Fruit fly (Drosophila melanogaster) whole organism, pupa: ENCODE results near the gene yps.

Source experiments
- CG10348 ChIP-seq: fragments of 200-800 bp; sonication (Bioruptor generic); IDR thresholded peaks from 2 replicates; pipeline ENCODE4 v1.3.6; 2022; ENCODE audit warnings: missing biosample characterization, missing genetic modification characterization
- CG12605 ChIP-seq: fragments of 200-800 bp; sonication (Bioruptor generic); IDR thresholded peaks from 2 replicates; pipeline ENCODE4 v1.3.6; 2022; ENCODE audit warnings: missing biosample characterization, missing genetic modification characterization
- CG13204 ChIP-seq: fragments of 200-800 bp; sonication (Bioruptor generic); optimal IDR thresholded peaks from 2 replicates; lab custom pipeline; 2018; ENCODE audit warnings: missing biosample characterization, mild to moderate bottlenecking, missing genetic modification characterization, moderate library complexity
- CG14655 ChIP-seq: fragments of 200-800 bp; sonication (Bioruptor generic); optimal IDR thresholded peaks from 3 replicates; lab custom pipeline; 2017; ENCODE audit warnings: mild to moderate bottlenecking, missing biosample characterization, missing genetic modification reagents, missing genetic modification characterization
- CG15710 ChIP-seq: fragments of 200-800 bp; sonication (Bioruptor generic); optimal IDR thresholded peaks from 2 replicates; lab custom pipeline; 2018; ENCODE audit warnings: missing biosample characterization, mild to moderate bottlenecking, missing genetic modification characterization, moderate library complexity
- CG17806 ChIP-seq: fragments of 200-800 bp; sonication (Bioruptor generic); optimal IDR thresholded peaks from 2 replicates; lab custom pipeline; 2018; ENCODE audit warnings: missing biosample characterization, mild to moderate bottlenecking, missing genetic modification characterization, moderate library complexity
- CG32121 ChIP-seq: fragments of 200-800 bp; sonication (Bioruptor generic); IDR thresholded peaks from 2 replicates; pipeline ENCODE4 v1.3.6; 2022; ENCODE audit warnings: missing biosample characterization, missing genetic modification characterization
- CG34367 ChIP-seq: fragments of 200-800 bp; sonication (Bioruptor generic); optimal IDR thresholded peaks from 2 replicates; lab custom pipeline; 2018; ENCODE audit warnings: missing biosample characterization, mild to moderate bottlenecking, missing genetic modification characterization
- CG4496 ChIP-seq: fragments of 200-800 bp; sonication (Bioruptor generic); IDR thresholded peaks from 3 replicates; pipeline ENCODE4 v1.3.6; 2022; ENCODE audit warnings: missing biosample characterization, missing genetic modification characterization
- CG8159 ChIP-seq: fragments of 200-800 bp; sonication (Bioruptor generic); optimal IDR thresholded peaks from 3 replicates; lab custom pipeline; 2018; ENCODE audit warnings: missing biosample characterization, mild to moderate bottlenecking, missing genetic modification characterization, moderate library complexity
- CG8301 ChIP-seq: fragments of 200-800 bp; sonication (Bioruptor generic); optimal IDR thresholded peaks from 2 replicates; lab custom pipeline; 2018; ENCODE audit warnings: missing biosample characterization, mild to moderate bottlenecking, missing genetic modification characterization
- CG9948 ChIP-seq: fragments of 200-800 bp; sonication (Bioruptor generic); optimal IDR thresholded peaks from 2 replicates; lab custom pipeline; 2018; ENCODE audit warnings: missing biosample characterization, mild to moderate bottlenecking, missing genetic modification characterization, moderate library complexity
- D1 ChIP-seq: fragments of 200-800 bp; sonication (Bioruptor generic); optimal IDR thresholded peaks from 2 replicates; lab custom pipeline; 2018; ENCODE audit warnings: missing biosample characterization, mild to moderate bottlenecking, missing genetic modification characterization, moderate library complexity
- EcR ChIP-seq: fragments of 200-800 bp; sonication (Bioruptor generic); optimal IDR thresholded peaks from 3 replicates; lab custom pipeline; 2019; ENCODE audit warnings: missing biosample characterization, missing genetic modification characterization, mild to moderate bottlenecking, moderate library complexity, missing genetic modification reagents
- Ets98B ChIP-seq: fragments of 200-800 bp; sonication (Bioruptor generic); IDR thresholded peaks from 2 replicates; pipeline ENCODE4 v1.3.6; 2022; ENCODE audit warnings: missing biosample characterization, missing genetic modification characterization
- Pif1A ChIP-seq: fragments of 200-800 bp; sonication (Bioruptor generic); optimal IDR thresholded peaks from 3 replicates; lab custom pipeline; 2016; ENCODE audit warnings: missing biosample characterization, missing genetic modification characterization
- Pif1B ChIP-seq: fragments of 200-800 bp; sonication (Bioruptor generic); optimal IDR thresholded peaks from 3 replicates; lab custom pipeline; 2016; ENCODE audit warnings: missing biosample characterization, missing genetic modification characterization
- Snoo ChIP-seq: fragments of 200-800 bp; sonication (Bioruptor generic); optimal IDR thresholded peaks from 3 replicates; lab custom pipeline; 2017; ENCODE audit warnings: missing biosample characterization, mild to moderate bottlenecking, missing genetic modification characterization, inconsistent platforms
- fd96Ca ChIP-seq: fragments of 200-800 bp; sonication (Bioruptor generic); IDR thresholded peaks from 3 replicates; pipeline ENCODE4 v1.3.6; 2022; ENCODE audit warnings: missing biosample characterization, missing genetic modification characterization
- gl ChIP-seq: fragments of 200-800 bp; sonication (Bioruptor generic); optimal IDR thresholded peaks from 2 replicates; lab custom pipeline; 2018; ENCODE audit warnings: missing biosample characterization, mild to moderate bottlenecking, missing genetic modification characterization
- rn ChIP-seq: fragments of 200-800 bp; sonication (Bioruptor generic); IDR thresholded peaks from 2 replicates; pipeline ENCODE4 v1.3.6; 2022; ENCODE audit warnings: missing biosample characterization, missing genetic modification characterization

yps gene

DNA sequence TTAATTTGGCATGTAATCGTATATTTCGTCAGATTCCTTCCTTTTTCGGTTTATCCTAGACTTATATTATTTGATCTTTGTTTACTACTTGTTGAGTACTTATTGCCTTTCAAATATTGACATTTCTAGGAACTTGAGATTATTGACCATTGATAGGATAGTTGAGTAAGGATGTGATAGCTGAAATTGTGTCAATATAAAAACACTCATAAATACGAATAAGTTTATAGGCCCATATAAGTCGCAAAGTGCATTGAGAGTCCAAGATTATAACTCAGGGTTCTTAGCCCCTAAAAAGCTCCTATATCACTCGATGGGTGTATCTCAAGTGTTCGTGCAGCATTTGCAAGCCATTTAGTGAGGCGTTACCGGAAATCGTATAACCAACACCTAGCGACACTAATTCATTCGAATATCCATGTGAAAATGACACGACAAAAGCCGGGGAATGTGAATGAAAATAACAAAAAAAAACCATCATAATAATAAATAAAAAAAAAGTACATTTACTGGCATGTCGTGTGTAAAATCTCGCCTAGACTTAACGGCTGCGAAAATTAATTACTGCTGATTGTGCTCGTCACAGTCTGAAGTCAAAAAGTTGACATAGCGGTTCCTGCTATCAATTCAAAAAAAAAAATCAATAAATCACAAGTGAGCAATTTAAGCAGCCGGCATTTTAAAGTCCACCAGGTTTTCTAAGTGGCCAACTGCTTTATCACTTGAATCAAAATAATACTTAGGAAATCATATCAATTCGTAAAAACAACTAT lies 50.9 kb downstream of the yps start:
- TF ChIP-seq CG14655 (GFP tag; lab: Kevin White, UChicago) = no peak
- TF ChIP-seq, all 21 proteins: peak for 0

- TF ChIP-seq CG14655 (GFP tag; lab: Kevin White, UChicago) = peak; percentile 80
- TF ChIP-seq EcR (GFP tag; lab: Kevin White, UChicago) = no peak
- peak; percentile 71 for TF ChIP-seq CG12605
- TF ChIP-seq Ets98B (GFP tag; lab: Robert Waterston, UW) = peak; percentile 75
- TF ChIP-seq D1 = no peak
- peak; percentile 72 for TF ChIP-seq CG32121 (GFP tag; lab: Robert Waterston, UW)
- peak; percentile 78 for TF ChIP-seq CG8301 (tag; lab: Kevin White, UChicago)
- TF ChIP-seq CG9948 (tag; lab: Kevin White, UChicago) = peak; percentile 4
- peak; percentile 79 for TF ChIP-seq fd96Ca (GFP tag; lab: Robert Waterston, UW)
- peak; percentile 30 for TF ChIP-seq Pif1B (GFP tag; lab: Kevin White, UChicago)
- no peak for TF ChIP-seq CG34367 (tag; lab: Kevin White, UChicago)
- TF ChIP-seq rn (GFP tag; lab: Robert Waterston, UW) = no peak
- no peak for TF ChIP-seq CG10348
- TF ChIP-seq gl (tag; lab: Kevin White, UChicago) = no peak
- TF ChIP-seq Snoo (tag; lab: Kevin White, UChicago) = no peak
- peak; percentile 1 for TF ChIP-seq CG17806 (tag; lab: Kevin White, UChicago)
- TF ChIP-seq Pif1A (GFP tag; lab: Kevin White, UChicago) = peak; percentile 46
- no peak for TF ChIP-seq CG8159 (tag; lab: Kevin White, UChicago)
- no peak for TF ChIP-seq CG13204
- peak; percentile 69; the same call in 2 of the 3 replicates for TF ChIP-seq CG4496 (GFP tag; lab: Robert Waterston, UW)
- TF ChIP-seq CG15710 (tag; lab: Kevin White, UChicago) = no peak
Measured at dm6 chr3L:12073076-12073475, 51.9 kb downstream of the yps start.

DNA sequence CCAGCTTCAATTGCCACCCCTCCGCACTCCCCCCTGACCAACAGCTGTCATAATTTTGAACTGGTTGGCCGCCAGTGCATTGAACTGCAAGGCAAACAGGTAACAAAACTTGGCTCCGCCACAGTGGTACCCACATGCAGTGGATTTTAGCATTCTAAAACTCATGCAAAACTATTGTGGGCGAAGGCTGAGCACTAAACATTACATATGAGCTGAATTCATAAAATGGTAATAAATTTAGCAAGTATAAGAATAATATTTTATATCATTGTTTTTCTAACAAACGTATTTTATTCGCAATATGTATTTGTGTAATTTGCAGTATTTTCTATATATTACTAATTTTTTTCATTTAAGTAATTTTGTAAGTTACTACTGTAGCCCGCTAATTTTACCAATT lies 52.6 kb downstream of the yps start:
- TF ChIP-seq rn (GFP tag; lab: Robert Waterston, UW) = no peak
- TF ChIP-seq CG14655 (GFP tag; lab: Kevin White, UChicago) = peak; percentile 86
- TF ChIP-seq CG12605 = peak; percentile 54
- TF ChIP-seq Pif1B (GFP tag; lab: Kevin White, UChicago) = peak; percentile 41
- TF ChIP-seq gl (tag; lab: Kevin White, UChicago) = no peak
- TF ChIP-seq CG4496 (GFP tag; lab: Robert Waterston, UW) = peak; percentile 51
- no peak for TF ChIP-seq CG13204
- TF ChIP-seq Pif1A (GFP tag; lab: Kevin White, UChicago) = peak; percentile 46
- peak; percentile 50 for TF ChIP-seq EcR (GFP tag; lab: Kevin White, UChicago)
- peak; percentile 63; the same call in 2 of the 3 replicates for TF ChIP-seq fd96Ca (GFP tag; lab: Robert Waterston, UW)
- no peak for TF ChIP-seq CG8159 (tag; lab: Kevin White, UChicago)
- TF ChIP-seq CG15710 (tag; lab: Kevin White, UChicago) = no peak
- TF ChIP-seq CG9948 (tag; lab: Kevin White, UChicago) = no peak
- peak; percentile 32 for TF ChIP-seq Ets98B (GFP tag; lab: Robert Waterston, UW)
- peak; percentile 67 for TF ChIP-seq CG8301 (tag; lab: Kevin White, UChicago)
- TF ChIP-seq Snoo (tag; lab: Kevin White, UChicago) = no peak
- TF ChIP-seq CG10348 = 0 out of 2 replicates have a peak, but pooled peaks have one; percentile 25
- no peak for TF ChIP-seq CG17806 (tag; lab: Kevin White, UChicago)
- TF ChIP-seq CG32121 (GFP tag; lab: Robert Waterston, UW) = peak; percentile 75
- no peak for TF ChIP-seq CG34367 (tag; lab: Kevin White, UChicago)
- no peak for TF ChIP-seq D1
